Fruit fly (Drosophila melanogaster) whole organism, embryonic: ENCODE measurements around the gene CG12507.

Experiments
- Aef1 ChIP-seq: fragments of 200-800 bp; sonication (Bioruptor generic); IDR thresholded peaks from 3 replicates; pipeline ENCODE4 v1.3.6; 2022; ENCODE audit warnings: missing biosample characterization, missing genetic modification characterization
- Awh ChIP-seq: fragments of 200-800 bp; sonication (Bioruptor generic); IDR thresholded peaks from 2 replicates; pipeline ENCODE4, ENCODE4 v1.3.6; 2022; ENCODE audit warnings: missing biosample characterization, missing genetic modification characterization
- CG10462 ChIP-seq: fragments of 200-800 bp; sonication (Bioruptor generic); optimal IDR thresholded peaks from 2 replicates; lab custom pipeline; 2016; ENCODE audit warnings: missing biosample characterization, missing genetic modification characterization
- CG11093 ChIP-seq: fragments of 200-800 bp; sonication (Bioruptor generic); IDR thresholded peaks from 3 replicates; pipeline ENCODE4 v1.3.6; 2022; ENCODE audit warnings: missing biosample characterization, missing genetic modification characterization
- CG11696 ChIP-seq: fragments of 200-800 bp; sonication (Bioruptor generic); IDR thresholded peaks from 2 replicates; pipeline ENCODE4 v1.3.6; 2022; ENCODE audit warnings: missing biosample characterization, missing genetic modification characterization
- CG11723 ChIP-seq: fragments of 200-800 bp; sonication (Bioruptor generic); optimal IDR thresholded peaks from 2 replicates; lab custom pipeline; 2017; ENCODE audit warnings: missing biosample characterization, mild to moderate bottlenecking, missing genetic modification characterization
- CG12659 ChIP-seq: fragments of 200-800 bp; sonication (Bioruptor generic); optimal IDR thresholded peaks from 3 replicates; lab custom pipeline; 2017; ENCODE audit warnings: mild to moderate bottlenecking, missing biosample characterization, missing genetic modification reagents, missing genetic modification characterization
- CG16813 ChIP-seq: fragments of 200-800 bp; sonication (Bioruptor generic); IDR thresholded peaks from 3 replicates; pipeline ENCODE4 v1.3.6; 2022; ENCODE audit warnings: missing biosample characterization, missing genetic modification characterization; ENCODE audit not compliant: partially characterized antibody
- CG17829 ChIP-seq: fragments of 200-800 bp; optimal IDR thresholded peaks from 2 replicates; lab custom pipeline; 2019; ENCODE audit warnings: missing biosample characterization, mild to moderate bottlenecking, missing genetic modification characterization, moderate library complexity
- CG2116 ChIP-seq: fragments of 200-800 bp; sonication (Bioruptor generic); optimal IDR thresholded peaks from 3 replicates; lab custom pipeline; 2018; ENCODE audit warnings: missing biosample characterization, mild to moderate bottlenecking, missing genetic modification characterization
- CG30020 ChIP-seq: fragments of 200-800 bp; optimal IDR thresholded peaks from 2 replicates; lab custom pipeline; 2019; ENCODE audit warnings: missing biosample characterization, mild to moderate bottlenecking, missing genetic modification characterization, moderate library complexity
- CG31365 ChIP-seq: fragments of 200-800 bp; sonication (Bioruptor generic); optimal IDR thresholded peaks from 2 replicates; lab custom pipeline; 2018; ENCODE audit warnings: missing biosample characterization, mild to moderate bottlenecking, missing genetic modification characterization
- CG33213 ChIP-seq: fragments of 200-800 bp; sonication (Bioruptor generic); optimal IDR thresholded peaks from 3 replicates; lab custom pipeline; 2016; ENCODE audit warnings: missing biosample characterization, missing genetic modification characterization
- CG33557 ChIP-seq: fragments of 200-800 bp; sonication (Bioruptor generic); optimal IDR thresholded peaks from 2 replicates; lab custom pipeline; 2019; ENCODE audit warnings: missing biosample characterization, mild to moderate bottlenecking, missing genetic modification characterization, moderate library complexity
- CG3407 ChIP-seq: fragments of 200-800 bp; sonication (Bioruptor generic); optimal IDR thresholded peaks from 2 replicates; lab custom pipeline; 2018; ENCODE audit warnings: missing biosample characterization, mild to moderate bottlenecking, missing genetic modification characterization
- CG3995 ChIP-seq: fragments of 200-800 bp; sonication (Bioruptor generic); optimal IDR thresholded peaks from 3 replicates; lab custom pipeline; 2016; ENCODE audit warnings: missing biosample characterization, missing genetic modification characterization
- CG4404 ChIP-seq: fragments of 200-800 bp; sonication (Bioruptor generic); IDR thresholded peaks from 2 replicates; pipeline ENCODE4 v1.3.6; 2022; ENCODE audit warnings: missing biosample characterization, missing genetic modification characterization
- CG7963 ChIP-seq: fragments of 200-800 bp; sonication (Bioruptor generic); IDR thresholded peaks from 3 replicates; pipeline ENCODE4 v1.3.6; 2022; ENCODE audit warnings: missing biosample characterization, missing genetic modification characterization; ENCODE audit not compliant: partially characterized antibody
- CG9932 ChIP-seq: fragments of 200-800 bp; sonication (Bioruptor generic); IDR thresholded peaks from 2 replicates; pipeline ENCODE4 v1.3.6; 2022; ENCODE audit warnings: missing biosample characterization, missing genetic modification characterization
- Dfd ChIP-seq, 2 experiments: fragments of >200 bp; optimal IDR thresholded peaks; 2 replicates each; lab custom pipeline; 2017; ENCODE audit warnings: missing biosample characterization in 2 of 2, missing genetic modification characterization in 2 of 2
- Dll ChIP-seq: fragments of 200-800 bp; sonication (Bioruptor generic); IDR thresholded peaks from 4 replicates; pipeline ENCODE4 v1.3.6; 2022; ENCODE audit warnings: missing biosample characterization, missing genetic modification characterization; ENCODE audit not compliant: partially characterized antibody
- HLH4C ChIP-seq: fragments of 200-800 bp; sonication (Bioruptor generic); IDR thresholded peaks from 3 replicates; pipeline ENCODE4 v1.3.6; 2022; ENCODE audit warnings: missing biosample characterization, missing genetic modification characterization; ENCODE audit not compliant: partially characterized antibody
- Opbp ChIP-seq: fragments of 200-800 bp; sonication (Bioruptor generic); IDR thresholded peaks from 3 replicates; pipeline ENCODE4 v1.3.6; 2022; ENCODE audit warnings: missing biosample characterization, missing genetic modification characterization; ENCODE audit not compliant: partially characterized antibody
- Six4 ChIP-seq: fragments of 200-800 bp; sonication (Bioruptor generic); optimal IDR thresholded peaks from 2 replicates; lab custom pipeline; 2016; ENCODE audit warnings: missing biosample characterization, missing genetic modification characterization
- Sry-δ ChIP-seq: fragments of 200-800 bp; sonication (Bioruptor generic); optimal IDR thresholded peaks from 2 replicates; lab custom pipeline; 2016; ENCODE audit warnings: missing biosample characterization, missing genetic modification characterization
- ap ChIP-seq: fragments of 200-800 bp; sonication (Bioruptor generic); IDR thresholded peaks from 2 replicates; pipeline ENCODE4 v1.3.6; 2022; ENCODE audit warnings: missing biosample characterization, missing genetic modification characterization
- caup ChIP-seq: fragments of 200-800 bp; sonication (Bioruptor generic); optimal IDR thresholded peaks from 3 replicates; lab custom pipeline; 2017; ENCODE audit warnings: missing biosample characterization, mild to moderate bottlenecking, missing genetic modification characterization, moderate library complexity; ENCODE audit not compliant: severe bottlenecking
- dmrt99B ChIP-seq: fragments of 200-800 bp; sonication (Bioruptor generic); optimal IDR thresholded peaks from 2 replicates; lab custom pipeline; 2018; ENCODE audit warnings: missing biosample characterization, mild to moderate bottlenecking, missing genetic modification characterization, moderate library complexity
- hbn ChIP-seq: fragments of 200-800 bp; sonication (Bioruptor generic); IDR thresholded peaks from 2 replicates; pipeline ENCODE4 v1.3.6; 2022; ENCODE audit warnings: missing biosample characterization, missing genetic modification characterization; ENCODE audit not compliant: partially characterized antibody
- klu ChIP-seq: fragments of 200-800 bp; sonication (Bioruptor generic); IDR thresholded peaks from 2 replicates; pipeline ENCODE4 v1.3.6; 2022; ENCODE audit warnings: missing biosample characterization, missing genetic modification characterization
- pan ChIP-seq, 4 experiments: fragments of >200 bp in 3 of 4; fragments of 200-800 bp in 1 of 4; sonication (Bioruptor generic) in 1 of 4; optimal IDR thresholded peaks in 3 of 4; IDR thresholded peaks in 1 of 4; 2 replicates each; pipeline versions ENCODE4 v1.3.6 to Lab custom; 2017 to 2022; ENCODE audit warnings: missing biosample characterization in 2 of 4, missing genetic modification characterization in 2 of 4, mixed read lengths in 1 of 4
- pnt ChIP-seq: fragments of 200-800 bp; sonication (Bioruptor generic); optimal IDR thresholded peaks from 3 replicates; lab custom pipeline; 2016; ENCODE audit warnings: missing biosample characterization, missing genetic modification characterization
- row ChIP-seq: fragments of 200-800 bp; sonication (Bioruptor generic); IDR thresholded peaks from 3 replicates; pipeline ENCODE4 v1.3.6; 2022; ENCODE audit warnings: missing biosample characterization, missing genetic modification characterization
- sisA ChIP-seq: fragments of 200-800 bp; sonication (Bioruptor generic); IDR thresholded peaks from 2 replicates; pipeline ENCODE4 v1.3.6; 2022; ENCODE audit warnings: missing biosample characterization, missing genetic modification characterization
- stwl ChIP-seq: fragments of 200-800 bp; sonication (Bioruptor generic); optimal IDR thresholded peaks from 3 replicates; lab custom pipeline; 2018; ENCODE audit warnings: missing biosample characterization, mild to moderate bottlenecking, missing genetic modification characterization, moderate library complexity
- unc-4 ChIP-seq: fragments of 200-800 bp; sonication (Bioruptor generic); IDR thresholded peaks from 2 replicates; pipeline ENCODE4 v1.3.6; 2022; ENCODE audit warnings: missing biosample characterization, missing genetic modification characterization; ENCODE audit not compliant: partially characterized antibody
- vnd ChIP-seq: fragments of 200-800 bp; sonication (Bioruptor generic); IDR thresholded peaks from 3 replicates; pipeline ENCODE4 v1.3.6; 2022; ENCODE audit warnings: missing biosample characterization, missing genetic modification characterization; ENCODE audit not compliant: partially characterized antibody

CG12507 gene

DNA sequence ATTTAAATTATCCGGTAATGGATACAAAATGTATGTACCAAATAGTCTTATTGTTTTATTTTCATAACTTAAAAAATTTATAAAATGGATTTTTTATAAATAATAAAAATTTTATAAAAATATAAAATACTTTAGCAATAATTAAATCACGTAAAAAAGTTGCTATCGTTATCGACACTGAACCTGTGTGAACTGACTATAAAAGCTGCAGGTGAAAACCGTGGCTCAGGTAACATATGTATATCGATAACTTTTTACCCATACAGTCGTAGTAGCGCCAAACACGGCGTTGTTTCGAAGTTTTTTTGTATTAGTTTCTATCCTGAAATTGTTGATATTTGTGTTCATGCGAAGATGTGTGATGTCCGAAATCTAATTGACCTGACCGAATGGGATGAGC, 37.3 kb upstream of the CG12507 start, which contains the start of gene CG3679 (continued):
- peak; percentile 62; the same call in 1 of the 2 replicates for TF ChIP-seq unc-4 (GFP tag; lab: Robert Waterston, UW)
- TF ChIP-seq CG11696 (GFP tag; lab: Robert Waterston, UW), result no peak
- TF ChIP-seq caup (GFP tag; lab: Kevin White, UChicago), result no peak
- peak; percentile 78 for TF ChIP-seq HLH4C (GFP tag; lab: Robert Waterston, UW)
- TF ChIP-seq Dll (GFP tag; lab: Robert Waterston, UW), result peak; percentile 68
- peak; percentile 28 for TF ChIP-seq stwl (tag; lab: Kevin White, UChicago)
- TF ChIP-seq Dfd (GFP tag; optimal IDR thresholded peaks at IDR 0.05; lab: Kevin White, UChicago), result no peak
- TF ChIP-seq Opbp (GFP tag; lab: Robert Waterston, UW), result peak; percentile 63; the same call in 2 of the 3 replicates
- TF ChIP-seq CG3995 (GFP tag; lab: Kevin White, UChicago), result peak; percentile 92
- peak; percentile 75 for TF ChIP-seq CG2116 (GFP tag; lab: Kevin White, UChicago)
- peak; percentile 66 for TF ChIP-seq CG16813 (GFP tag; lab: Robert Waterston, UW)
- TF ChIP-seq CG33213, result no peak
- TF ChIP-seq vnd (GFP tag; lab: Robert Waterston, UW), result peak; percentile 20; the same call in 2 of the 3 replicates
- no peak for TF ChIP-seq Aef1 (GFP tag; lab: Robert Waterston, UW)
- no peak for TF ChIP-seq CG33557 (GFP tag; lab: Kevin White, UChicago)
- TF ChIP-seq Sry-δ (GFP tag; lab: Kevin White, UChicago), result peak; percentile 25
- peak; percentile 70 for TF ChIP-seq CG7963
- peak; percentile 60 for TF ChIP-seq row (GFP tag; lab: Robert Waterston, UW)
- peak; percentile 9 for TF ChIP-seq CG12659 (GFP tag; lab: Kevin White, UChicago)
- TF ChIP-seq hbn (GFP tag; lab: Robert Waterston, UW), result peak; percentile 58; the same call in 1 of the 2 replicates
- peak; percentile 93 for TF ChIP-seq CG30020 (tag; lab: Kevin White, UChicago)

DNA sequence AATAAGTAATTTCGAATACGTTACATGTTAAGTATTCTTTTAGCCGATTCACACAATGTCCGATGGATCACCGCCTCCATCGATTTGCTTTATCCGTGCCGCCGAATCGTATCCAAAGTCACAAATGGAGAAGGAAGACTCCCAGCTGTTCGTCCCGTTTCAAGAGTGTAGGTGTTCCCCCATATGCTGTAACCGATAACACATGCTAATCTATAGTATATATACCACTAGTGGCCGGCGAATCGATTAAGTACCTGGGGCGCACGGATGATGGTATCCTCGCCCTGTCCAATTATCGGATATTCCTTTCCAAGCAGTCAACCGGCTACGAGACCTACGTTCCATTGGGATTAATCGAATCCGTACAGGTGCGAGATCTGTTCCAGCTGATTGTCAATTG, 31.3 kb upstream of the CG12507 start, which contains the start of gene ERp44:
TSS of gene ERp44 (minus strand) at position 101 of the 400 bp plus-strand sequence.
- no peak for TF ChIP-seq CG31365 (tag; lab: Kevin White, UChicago)
- no peak for TF ChIP-seq pan (optimal IDR thresholded peaks at IDR 0.05; lab: Kevin White, UChicago)
- no peak for TF ChIP-seq pan (GFP tag; optimal IDR thresholded peaks at IDR 0.05 in 1 of 2, IDR thresholded peaks at IDR 0.05 in 1 of 2)
- TF ChIP-seq CG17829 (tag; lab: Kevin White, UChicago), result no peak
- TF ChIP-seq ap (GFP tag; lab: Robert Waterston, UW), result no peak
- no peak for TF ChIP-seq CG10462
- TF ChIP-seq Six4 (GFP tag; lab: Kevin White, UChicago), result no peak
- TF ChIP-seq CG12659 (GFP tag; lab: Kevin White, UChicago), result no peak
- no peak for TF ChIP-seq CG3407 (GFP tag; lab: Kevin White, UChicago)
- no peak for TF ChIP-seq CG4404 (GFP tag; lab: Robert Waterston, UW)
- no peak for TF ChIP-seq dmrt99B (tag; lab: Kevin White, UChicago)
- TF ChIP-seq CG11093 (GFP tag; lab: Robert Waterston, UW), result no peak
- no peak for TF ChIP-seq CG9932 (GFP tag; lab: Robert Waterston, UW)
- TF ChIP-seq CG11723, result no peak
- TF ChIP-seq Awh (GFP tag; lab: Robert Waterston, UW), result no peak
- TF ChIP-seq sisA (GFP tag; lab: Robert Waterston, UW), result no peak
- TF ChIP-seq pnt (GFP tag; lab: Kevin White, UChicago), result no peak
- TF ChIP-seq vnd (GFP tag; lab: Robert Waterston, UW), result no peak
- no peak for TF ChIP-seq klu (GFP tag; lab: Robert Waterston, UW)
